Fruit fly (Drosophila melanogaster): ENCODE results near the gene CG44158.

The CG44158 gene

dm6 chr3R:18191867-18192266, 16.7 kb upstream of the CG44158 start, which contains the start of gene CG14313:
Gene CG14313 (minus strand): TSS chr3R:18191967.
- TF ChIP-seq CTCF (optimal IDR thresholded peaks at IDR 0.05) (no peak), CG8478 (optimal IDR thresholded peaks at IDR 0.05) (no peak)

dm6 chr3R:18195295-18195694, 13.3 kb upstream of the CG44158 start:
- no peak for TF ChIP-seq CG8478 (optimal IDR thresholded peaks at IDR 0.05)
- TF ChIP-seq CTCF (optimal IDR thresholded peaks at IDR 0.05), result no peak

DNA sequence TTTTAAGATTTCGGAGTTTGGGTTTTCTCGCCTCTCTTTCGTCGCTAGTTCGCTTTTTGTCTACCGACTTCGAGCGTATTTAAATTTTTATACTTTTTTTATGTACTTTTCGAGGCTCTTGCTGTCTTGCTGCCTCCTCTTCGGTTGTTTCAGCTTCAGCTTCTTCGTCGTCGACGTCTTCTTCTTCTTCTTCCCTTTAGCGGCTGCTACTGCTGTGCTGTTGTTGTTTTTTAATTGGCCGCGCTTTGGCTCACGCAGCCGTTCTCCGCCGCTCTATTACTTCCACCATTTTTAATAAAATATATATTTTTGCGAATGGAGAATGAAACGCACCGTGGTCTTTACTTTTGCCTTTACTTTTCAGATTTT, 12.0 kb upstream of the CG44158 start:
- no peak for TF ChIP-seq CG8478 (optimal IDR thresholded peaks at IDR 0.05)
- TF ChIP-seq CTCF (optimal IDR thresholded peaks at IDR 0.05), result no peak

DNA sequence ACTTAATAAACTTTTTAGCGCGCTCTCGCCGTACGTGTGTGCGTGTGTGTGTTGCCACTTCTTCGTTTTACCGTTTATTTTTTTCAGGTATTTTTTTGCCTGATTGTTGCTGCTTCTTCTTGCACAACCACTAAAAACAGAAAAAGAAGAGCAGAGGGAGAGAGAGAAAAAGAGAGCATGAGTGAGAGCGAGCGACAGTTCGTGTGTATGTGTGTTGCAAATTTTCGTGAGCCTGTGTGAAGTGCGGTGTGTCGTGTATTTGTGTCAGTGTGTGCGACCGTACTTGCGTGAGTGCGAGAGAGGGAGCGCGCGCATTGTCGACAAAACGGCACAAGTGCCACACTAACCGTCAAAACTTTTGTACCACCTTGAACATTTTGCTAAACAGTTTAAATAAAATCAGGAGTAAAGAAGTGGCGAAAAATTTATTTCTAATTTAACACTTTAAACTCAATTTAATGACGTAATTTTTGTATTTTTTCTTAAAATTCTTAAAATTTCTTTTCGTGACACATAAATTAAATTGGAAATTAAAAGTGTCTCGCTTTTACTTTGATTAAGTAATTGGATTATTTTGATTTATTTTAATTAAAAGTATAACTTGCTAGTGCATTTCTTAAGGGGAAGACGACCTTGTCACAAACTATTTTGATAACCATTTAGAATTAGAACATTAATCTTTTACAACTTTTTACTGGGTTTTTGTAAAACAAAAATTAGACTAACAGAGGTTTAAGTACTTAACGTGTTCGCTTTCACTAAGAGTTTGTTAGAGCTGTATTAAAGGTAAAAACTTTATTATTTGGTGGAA, 11.4 kb upstream of the CG44158 start:
- TF ChIP-seq CG8478 (optimal IDR thresholded peaks at IDR 0.05) (no peak), CTCF (optimal IDR thresholded peaks at IDR 0.05) (no peak)

- TF ChIP-seq CTCF (optimal IDR thresholded peaks at IDR 0.05) (no peak), CG8478 (optimal IDR thresholded peaks at IDR 0.05) (no peak)
Observed at dm6 chr3R:18197802-18198148, 10.8 kb upstream of the CG44158 start.

- TF ChIP-seq CTCF (optimal IDR thresholded peaks at IDR 0.05) (no peak), CG8478 (optimal IDR thresholded peaks at IDR 0.05) (no peak)
Observed at dm6 chr3R:18198518-18199118, 10.0 kb upstream of the CG44158 start.

dm6 chr3R:18199177-18199884, 9.2 kb upstream of the CG44158 start, which contains the start of the genes Ssdp and CG7985:
Gene Ssdp (minus strand): TSS chr3R:18199595.
Gene CG7985 (plus strand): TSS chr3R:18199857.
- TF ChIP-seq CG8478 (optimal IDR thresholded peaks at IDR 0.05) (no peak), CTCF (optimal IDR thresholded peaks at IDR 0.05) (no peak)

DNA sequence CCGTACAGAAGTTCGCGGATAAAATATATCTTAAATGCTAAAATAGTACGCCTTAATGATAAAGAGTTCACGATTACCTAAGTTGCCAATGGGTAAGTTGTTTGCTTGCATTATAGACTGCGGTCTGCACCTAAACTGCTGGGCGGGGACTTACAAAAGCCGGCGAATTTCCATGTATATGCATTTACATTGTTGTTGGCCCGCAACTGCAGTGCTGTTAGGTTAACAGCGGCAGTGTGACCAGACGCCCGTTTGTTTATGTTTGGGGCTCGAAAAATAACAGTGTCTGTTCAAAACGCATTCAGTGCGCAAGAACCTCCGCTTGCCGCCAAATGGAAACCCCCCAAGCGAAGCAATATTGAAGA, 8.7 kb upstream of the CG44158 start:
- TF ChIP-seq CG8478 (optimal IDR thresholded peaks at IDR 0.05) (no peak), CTCF (optimal IDR thresholded peaks at IDR 0.05) (no peak)

dm6 chr3R:18215300-18215699, 6.7 kb downstream of the CG44158 start:
- no peak for TF ChIP-seq CG8478 (optimal IDR thresholded peaks at IDR 0.05)
- TF ChIP-seq CTCF (optimal IDR thresholded peaks at IDR 0.05), result no peak

DNA sequence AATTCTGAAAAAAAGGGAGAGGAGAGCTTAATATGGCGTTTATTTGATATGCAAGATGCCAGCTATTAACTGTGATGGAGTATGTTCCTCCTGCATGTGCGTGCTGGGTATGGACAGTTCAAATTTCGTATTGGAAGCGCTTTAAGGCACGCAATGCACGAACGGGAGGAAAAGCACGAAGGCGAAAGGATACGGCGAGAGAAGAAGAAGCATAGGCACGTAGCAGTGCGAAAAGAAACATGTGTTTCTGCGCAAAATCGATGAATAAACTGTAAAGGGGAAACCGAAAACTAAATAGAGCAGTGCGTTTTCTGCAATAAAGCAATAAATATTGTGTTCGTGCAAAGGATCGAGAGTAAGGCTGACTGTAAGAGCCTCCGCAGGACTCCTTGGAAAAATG, 7.3 kb downstream of the CG44158 start, which contains the start of gene CG14314:
Gene CG14314 (plus strand): TSS at position 243 of the 400 bp plus-strand sequence.
- TF ChIP-seq CTCF (optimal IDR thresholded peaks at IDR 0.05) (no peak), CG8478 (optimal IDR thresholded peaks at IDR 0.05) (no peak)

dm6 chr3R:18220211-18220749, 11.7 kb downstream of the CG44158 start, which contains the start of the genes CG7988 and CG7183:
Gene CG7988 (plus strand): TSS chr3R:18220526.
Gene CG7183 (minus strand): TSS chr3R:18220699.
- TF ChIP-seq CTCF (optimal IDR thresholded peaks at IDR 0.05), result no peak
- no peak for TF ChIP-seq CG8478 (optimal IDR thresholded peaks at IDR 0.05)

DNA sequence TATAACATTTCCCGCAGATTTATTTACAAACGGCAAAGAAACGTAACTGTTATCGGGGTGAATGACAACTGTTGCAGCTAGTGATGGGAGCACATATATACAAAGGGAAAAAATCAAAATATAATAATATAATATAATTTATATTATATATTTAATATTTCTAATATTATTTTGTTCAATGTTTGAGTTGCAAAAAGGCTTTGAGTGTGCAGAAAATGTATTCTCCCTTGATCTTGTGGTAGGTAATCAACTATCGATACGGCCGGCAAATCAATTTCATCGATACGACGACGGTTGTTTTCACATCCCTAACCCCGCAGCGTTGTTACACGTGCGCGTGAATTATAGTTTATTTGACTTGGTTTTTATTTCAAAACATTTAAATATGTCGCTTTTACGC, 14.9 kb downstream of the CG44158 start, which contains the start of the genes mTerf5 and Non3:
Gene mTerf5 (minus strand): TSS at position 249 of the 400 bp plus-strand sequence.
Gene Non3 (plus strand): TSS at position 289 of the 400 bp plus-strand sequence.
- TF ChIP-seq CTCF (optimal IDR thresholded peaks at IDR 0.05) (no peak), CG8478 (optimal IDR thresholded peaks at IDR 0.05) (no peak)

- no peak for TF ChIP-seq CG8478 (optimal IDR thresholded peaks at IDR 0.05)
Observed at dm6 chr3R:18226043-18226808, 17.6 kb downstream of the CG44158 start, which contains the start of the genes CG7168 and Mdh2. Gene CG7168 (minus strand): TSS chr3R:18226082. Gene Mdh2 (plus strand): TSS chr3R:18226396.

dm6 chr3R:18226809-18227157, 18.2 kb downstream of the CG44158 start:
- no peak for TF ChIP-seq CG8478 (optimal IDR thresholded peaks at IDR 0.05)
- TF ChIP-seq CTCF (optimal IDR thresholded peaks at IDR 0.05), result no peak
